Worm (Caenorhabditis elegans) whole organism, late embryonic: Measurements from ENCODE around the gene paqr-1.

Experiments used
- C08G9.2 ChIP-seq: sonication (generic microtip); optimal IDR thresholded peaks from 2 replicates; lab custom pipeline; 2016; ENCODE audit warnings: mild to moderate bottlenecking, missing genetic modification characterization, moderate library complexity, missing compliant biosample characterization
- C38D4.7 ChIP-seq: fragments of 200-800 bp; sonication (Bioruptor generic); optimal IDR thresholded peaks from 2 replicates; lab custom pipeline; 2018; ENCODE audit warnings: mild to moderate bottlenecking, missing genetic modification characterization, moderate library complexity, missing compliant biosample characterization
- F13H6.1 ChIP-seq: sonication (generic microtip); optimal IDR thresholded peaks from 2 replicates; lab custom pipeline; 2016; ENCODE audit warnings: missing genetic modification characterization, missing compliant biosample characterization
- K02D7.2 ChIP-seq: sonication (generic microtip); optimal IDR thresholded peaks from 2 replicates; lab custom pipeline; 2017; ENCODE audit warnings: mild to moderate bottlenecking, missing genetic modification characterization, missing compliant biosample characterization
- K09A11.1 ChIP-seq: sonication (generic microtip); optimal IDR thresholded peaks from 2 replicates; lab custom pipeline; 2017; ENCODE audit warnings: antibody characterized with exemption, mild to moderate bottlenecking, missing genetic modification characterization, missing compliant biosample characterization; ENCODE audit not compliant: insufficient read depth
- T23F11.4 ChIP-seq: fragments of 200-800 bp; sonication (Bioruptor generic); optimal IDR thresholded peaks from 2 replicates; lab custom pipeline; 2018; ENCODE audit warnings: mild to moderate bottlenecking, missing genetic modification characterization, missing compliant biosample characterization
- Y22D7AL.16 ChIP-seq: sonication (generic microtip); optimal IDR thresholded peaks from 2 replicates; lab custom pipeline; 2016; ENCODE audit warnings: missing genetic modification characterization, missing compliant biosample characterization
- ahr-1 ChIP-seq: sonication (generic microtip); optimal IDR thresholded peaks from 2 replicates; lab custom pipeline; 2016; ENCODE audit warnings: missing genetic modification characterization, missing compliant biosample characterization
- ceh-22 ChIP-seq: sonication (generic microtip); optimal IDR thresholded peaks from 2 replicates; lab custom pipeline; 2017; ENCODE audit warnings: missing biosample characterization, missing genetic modification characterization
- ceh-24 ChIP-seq: sonication (generic microtip); optimal IDR thresholded peaks from 2 replicates; lab custom pipeline; 2016; ENCODE audit warnings: mild to moderate bottlenecking, missing genetic modification characterization, missing compliant biosample characterization
- ceh-31 ChIP-seq: sonication (generic microtip); optimal IDR thresholded peaks from 2 replicates; lab custom pipeline; 2016; ENCODE audit warnings: missing genetic modification characterization, missing compliant biosample characterization
- ceh-34 ChIP-seq: sonication (generic microtip); optimal IDR thresholded peaks from 2 replicates; lab custom pipeline; 2016; ENCODE audit warnings: mild to moderate bottlenecking, missing genetic modification characterization, missing compliant biosample characterization
- ceh-45 ChIP-seq: fragments of 200-800 bp; sonication (Bioruptor generic); IDR thresholded peaks from 2 replicates; pipeline ENCODE4 v1.3.6; 2022; ENCODE audit warnings: missing genetic modification reagents, missing genetic modification characterization, missing compliant biosample characterization
- ceh-48 ChIP-seq: sonication (generic microtip); optimal IDR thresholded peaks from 2 replicates; lab custom pipeline; 2016; ENCODE audit warnings: missing genetic modification characterization, inconsistent platforms, missing compliant biosample characterization
- ceh-9 ChIP-seq: sonication (generic microtip); optimal IDR thresholded peaks from 2 replicates; lab custom pipeline; 2016; ENCODE audit warnings: mild to moderate bottlenecking, missing genetic modification characterization, inconsistent platforms, missing compliant biosample characterization
- che-1 ChIP-seq: sonication (generic microtip); optimal IDR thresholded peaks from 2 replicates; lab custom pipeline; 2016; ENCODE audit warnings: mild to moderate bottlenecking, missing genetic modification characterization, missing compliant biosample characterization
- dmd-4 ChIP-seq: sonication (generic microtip); optimal IDR thresholded peaks from 2 replicates; lab custom pipeline; 2016; ENCODE audit warnings: borderline replicate concordance, missing genetic modification characterization, missing compliant biosample characterization
- dve-1 ChIP-seq: sonication (generic microtip); optimal IDR thresholded peaks from 2 replicates; lab custom pipeline; 2017; ENCODE audit warnings: antibody characterized with exemption, mild to moderate bottlenecking, missing genetic modification characterization, missing compliant biosample characterization
- elt-2 ChIP-seq: sonication (generic microtip); optimal IDR thresholded peaks from 2 replicates; lab custom pipeline; 2016; ENCODE audit warnings: missing genetic modification reagents, missing genetic modification characterization, missing compliant biosample characterization
- elt-4 ChIP-seq: sonication (generic microtip); optimal IDR thresholded peaks from 2 replicates; lab custom pipeline; 2016; ENCODE audit warnings: missing genetic modification characterization, missing compliant biosample characterization
- fax-1 ChIP-seq: sonication (generic microtip); optimal IDR thresholded peaks from 2 replicates; lab custom pipeline; 2016; ENCODE audit warnings: missing genotype, missing genetic modification characterization, missing compliant biosample characterization
- fkh-6 ChIP-seq: sonication (generic microtip); optimal IDR thresholded peaks from 2 replicates; lab custom pipeline; 2016; ENCODE audit warnings: missing genetic modification characterization, missing compliant biosample characterization
- hlh-13 ChIP-seq: fragments of 200-800 bp; sonication (Bioruptor generic); optimal IDR thresholded peaks from 2 replicates; lab custom pipeline; 2018; ENCODE audit warnings: mild to moderate bottlenecking, missing genetic modification characterization, missing compliant biosample characterization
- hlh-15 ChIP-seq: sonication (generic microtip); optimal IDR thresholded peaks from 2 replicates; lab custom pipeline; 2016; ENCODE audit warnings: missing genetic modification characterization, missing compliant biosample characterization
- hlh-30 ChIP-seq: sonication (generic microtip); optimal IDR thresholded peaks from 2 replicates; lab custom pipeline; 2017; ENCODE audit warnings: antibody characterized with exemption, missing genetic modification characterization, missing compliant biosample characterization; ENCODE audit not compliant: insufficient read depth
- hlh-8 ChIP-seq: sonication (generic microtip); optimal IDR thresholded peaks from 2 replicates; lab custom pipeline; 2016; ENCODE audit warnings: missing genotype, missing genetic modification characterization, missing compliant biosample characterization
- lin-11 ChIP-seq: fragments of 200-800 bp; sonication (Bioruptor generic); optimal IDR thresholded peaks from 2 replicates; lab custom pipeline; 2018; ENCODE audit warnings: mild to moderate bottlenecking, missing genetic modification characterization, missing compliant biosample characterization
- madf-2 ChIP-seq: sonication (generic microtip); optimal IDR thresholded peaks from 2 replicates; lab custom pipeline; 2017; ENCODE audit warnings: missing genetic modification characterization, missing compliant biosample characterization
- nfya-1 ChIP-seq: sonication (generic microtip); optimal IDR thresholded peaks from 2 replicates; lab custom pipeline; 2017; ENCODE audit warnings: missing genetic modification characterization, mild to moderate bottlenecking, missing compliant biosample characterization, antibody characterized with exemption, moderate library complexity
- nhr-11 ChIP-seq: fragments of 150-350 bp; optimal IDR thresholded peaks from 2 replicates; lab custom pipeline; 2014; ENCODE audit warnings: missing biosample characterization, missing genetic modification characterization
- odd-2 ChIP-seq: sonication (generic microtip); optimal IDR thresholded peaks from 2 replicates; lab custom pipeline; 2017; ENCODE audit warnings: antibody characterized with exemption, mild to moderate bottlenecking, missing genetic modification characterization, missing compliant biosample characterization
- pax-1 ChIP-seq: fragments of 150-350 bp; optimal IDR thresholded peaks from 2 replicates; lab custom pipeline; 2014; ENCODE audit warnings: missing biosample characterization, missing genetic modification characterization
- pha-2 ChIP-seq: sonication (generic microtip); optimal IDR thresholded peaks from 2 replicates; lab custom pipeline; 2017; ENCODE audit warnings: mild to moderate bottlenecking, missing genetic modification characterization, missing compliant biosample characterization
- pha-4 ChIP-seq: fragments of 150-350 bp; optimal IDR thresholded peaks from 2 replicates; lab custom pipeline; 2018; ENCODE audit warnings: missing biosample characterization, missing genetic modification reagents, missing genetic modification characterization
- rnt-1 ChIP-seq: sonication (generic microtip); optimal IDR thresholded peaks from 2 replicates; lab custom pipeline; 2016; ENCODE audit warnings: missing genetic modification characterization, missing compliant biosample characterization
- sox-2 ChIP-seq: fragments of 200-800 bp; sonication (Bioruptor generic); IDR thresholded peaks from 2 replicates; pipeline ENCODE4 v1.3.6; 2022; ENCODE audit warnings: missing genetic modification reagents, missing genetic modification characterization, missing compliant biosample characterization
- syd-9 ChIP-seq: sonication (generic microtip); optimal IDR thresholded peaks from 2 replicates; lab custom pipeline; 2016; ENCODE audit warnings: mild to moderate bottlenecking, missing genetic modification characterization, moderate library complexity, missing compliant biosample characterization
- tbx-7 ChIP-seq: sonication (generic microtip); optimal IDR thresholded peaks from 2 replicates; lab custom pipeline; 2016; ENCODE audit warnings: missing genotype, missing genetic modification characterization, missing compliant biosample characterization
- ttx-3 ChIP-seq: sonication (generic microtip); optimal IDR thresholded peaks from 2 replicates; lab custom pipeline; 2016; ENCODE audit warnings: missing genetic modification reagents, missing genetic modification characterization, missing compliant biosample characterization
- unc-3 ChIP-seq, 2 experiments: fragments of 200-800 bp in 1 of 2; sonication (Bioruptor generic) in 1 of 2; sonication (generic microtip) in 1 of 2; conservative IDR thresholded peaks in 1 of 2; optimal IDR thresholded peaks in 1 of 2; 2 replicates each; pipeline versions ENCODE4 v1.3.6 to Lab custom; 2016 to 2022; ENCODE audit warnings: missing compliant biosample characterization in 2 of 2, missing genetic modification characterization in 2 of 2, missing genetic modification reagents in 1 of 2
- unc-55 ChIP-seq: sonication (generic microtip); optimal IDR thresholded peaks from 2 replicates; lab custom pipeline; 2017; ENCODE audit warnings: missing biosample characterization, missing genetic modification reagents, missing genetic modification characterization
- zip-5 ChIP-seq: sonication (generic microtip); optimal IDR thresholded peaks from 2 replicates; lab custom pipeline; 2016; ENCODE audit warnings: missing genetic modification characterization, missing compliant biosample characterization
- ztf-16 ChIP-seq: sonication (generic microtip); optimal IDR thresholded peaks from 2 replicates; lab custom pipeline; 2017; ENCODE audit warnings: missing genetic modification characterization, missing compliant biosample characterization

Gene paqr-1

DNA sequence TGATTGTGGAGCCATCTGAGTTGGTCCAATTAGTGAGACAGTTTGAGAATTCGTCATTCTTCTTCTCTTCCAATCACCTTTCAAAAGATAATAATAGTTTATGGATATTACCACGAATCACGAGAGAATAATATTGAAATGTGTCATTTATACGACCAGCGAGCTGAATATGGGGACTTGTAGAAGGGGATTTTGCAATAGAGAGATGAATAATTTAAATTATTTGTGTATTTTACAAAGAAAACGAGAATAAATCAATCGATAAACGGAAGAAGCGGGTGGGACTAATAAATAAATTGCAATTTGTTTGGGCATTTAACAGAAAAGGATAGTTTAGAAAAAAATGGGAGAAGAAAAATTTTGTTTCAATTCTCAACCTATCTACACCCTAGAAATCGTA lies 27.4 kb upstream of the paqr-1 start, which contains the start of gene odr-8:
Gene odr-8 (minus strand): TSS at position 101 of the 400 bp plus-strand sequence.
- TF ChIP-seq dve-1 (tag; lab: Kevin White, UChicago), result no peak
- no peak for TF ChIP-seq tbx-7
- TF ChIP-seq ceh-48 (tag; lab: Kevin White, UChicago), result no peak
- TF ChIP-seq rnt-1 (tag; lab: Kevin White, UChicago), result no peak

DNA sequence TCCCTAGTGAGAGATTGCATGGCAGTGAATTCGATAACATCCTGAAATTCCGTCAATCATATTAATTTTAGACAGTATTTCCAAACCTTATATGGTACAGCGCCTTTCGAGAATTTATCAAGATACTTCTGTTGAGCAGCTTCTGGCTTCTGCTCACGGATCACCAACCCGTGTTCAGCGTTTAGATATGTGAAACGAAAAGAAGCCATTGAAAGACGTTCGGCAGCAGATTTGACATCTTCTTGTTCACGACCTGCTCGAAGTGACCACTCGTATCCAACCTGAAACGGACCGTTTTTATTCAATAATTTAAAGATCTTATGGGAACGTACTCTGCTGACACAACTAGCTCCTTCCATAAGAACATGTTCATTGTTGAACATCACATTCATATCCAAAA lies 26.4 kb upstream of the paqr-1 start:
- no peak for TF ChIP-seq K09A11.1 (tag; lab: Kevin White, UChicago)
- TF ChIP-seq syd-9 (tag; lab: Kevin White, UChicago), result no peak
- no peak for TF ChIP-seq F13H6.1 (tag; lab: Kevin White, UChicago)
- TF ChIP-seq ceh-24 (tag; lab: Kevin White, UChicago), result no peak
- TF ChIP-seq ztf-16 (tag; lab: Kevin White, UChicago), result no peak
- TF ChIP-seq dmd-4 (tag; lab: Kevin White, UChicago), result no peak
- TF ChIP-seq lin-11, result no peak
- no peak for TF ChIP-seq hlh-15 (tag; lab: Kevin White, UChicago)
- no peak for TF ChIP-seq fax-1 (tag; lab: Kevin White, UChicago)

DNA sequence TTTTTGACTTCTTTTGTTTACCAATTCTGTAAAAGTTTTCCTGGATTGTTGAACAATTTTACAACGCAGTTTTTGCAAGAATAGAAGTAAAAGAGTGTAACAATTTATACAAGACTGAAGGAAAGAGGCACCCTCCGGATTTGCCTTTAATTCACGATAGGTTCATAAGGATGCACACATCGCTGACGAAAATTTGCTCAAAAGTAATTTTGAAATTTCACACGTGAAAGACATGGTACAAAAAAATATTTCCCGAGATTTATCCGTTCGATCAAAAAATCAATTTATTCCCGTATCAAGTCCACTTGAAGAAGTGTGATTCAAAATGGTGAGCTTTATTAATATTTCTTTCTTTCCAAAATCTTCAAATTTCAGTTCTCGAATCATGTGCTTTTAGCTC lies 22.7 kb upstream of the paqr-1 start, which contains the start of gene C43G2.3:
Gene C43G2.3 (plus strand): TSS at position 301 of the 400 bp plus-strand sequence.
- TF ChIP-seq pha-4 (tag; lab: Kevin White, UChicago) (no peak), hlh-8 (tag; lab: Kevin White, UChicago) (no peak), C38D4.7 (no peak), pax-1 (tag; lab: Kevin White, UChicago) (no peak), ceh-22 (tag; lab: Kevin White, UChicago) (no peak), C08G9.2 (tag; lab: Kevin White, UChicago) (no peak), ceh-24 (tag; lab: Kevin White, UChicago) (no peak), elt-2 (tag; lab: Kevin White, UChicago) (no peak), ztf-16 (tag; lab: Kevin White, UChicago) (no peak), che-1 (tag; lab: Kevin White, UChicago) (no peak), hlh-30 (tag; lab: Kevin White, UChicago) (no peak), hlh-15 (tag; lab: Kevin White, UChicago) (no peak), pha-2 (tag; lab: Kevin White, UChicago) (no peak), zip-5 (tag; lab: Kevin White, UChicago) (no peak)

DNA sequence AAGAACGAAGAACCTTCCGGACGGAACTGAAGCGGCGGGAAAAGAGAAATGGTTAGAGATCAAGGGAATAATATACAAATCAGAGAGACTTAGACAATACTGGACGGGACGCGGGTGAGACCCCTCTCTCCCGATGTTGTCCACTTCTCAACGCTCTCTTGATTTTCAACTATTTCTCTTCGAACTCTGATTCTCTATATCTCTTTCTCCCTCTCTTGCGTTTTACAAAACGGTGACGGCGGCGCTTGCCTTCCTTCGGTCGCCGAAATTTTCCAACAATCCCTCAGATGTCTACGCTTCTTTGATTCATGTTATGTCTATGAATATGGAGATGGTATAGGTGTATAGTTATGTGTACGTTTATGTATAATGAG lies 21.5 kb upstream of the paqr-1 start:
- TF ChIP-seq sox-2 (GFP tag; lab: Robert Waterston, UW), result no peak
- no peak for TF ChIP-seq elt-2 (tag; lab: Kevin White, UChicago)
- TF ChIP-seq K02D7.2 (tag; lab: Kevin White, UChicago), result no peak
- no peak for TF ChIP-seq hlh-15 (tag; lab: Kevin White, UChicago)
- TF ChIP-seq hlh-8 (tag; lab: Kevin White, UChicago), result no peak
- TF ChIP-seq C38D4.7, result no peak
- peak; percentile 70 for TF ChIP-seq ceh-31 (tag; lab: Kevin White, UChicago)
- no peak for TF ChIP-seq hlh-30 (tag; lab: Kevin White, UChicago)
- TF ChIP-seq unc-3 (GFP tag; conservative IDR thresholded peaks at IDR 0.05; lab: Robert Waterston, UW), result no peak
- TF ChIP-seq unc-3 (tag; optimal IDR thresholded peaks at IDR 0.05; lab: Kevin White, UChicago), result no peak
- no peak for TF ChIP-seq ttx-3 (tag; lab: Kevin White, UChicago)
- no peak for TF ChIP-seq tbx-7
- TF ChIP-seq nfya-1 (tag; lab: Kevin White, UChicago), result peak; percentile 57
- no peak for TF ChIP-seq ceh-45 (GFP tag; lab: Robert Waterston, UW)
- TF ChIP-seq hlh-13 (GFP tag; lab: Kevin White, UChicago), result no peak
- no peak for TF ChIP-seq che-1 (tag; lab: Kevin White, UChicago)
- TF ChIP-seq unc-55, result peak; percentile 15
- TF ChIP-seq fax-1 (tag; lab: Kevin White, UChicago), result no peak
- TF ChIP-seq fkh-6 (tag; lab: Kevin White, UChicago), result no peak
- TF ChIP-seq ceh-48 (tag; lab: Kevin White, UChicago), result no peak
- TF ChIP-seq nhr-11 (tag; lab: Kevin White, UChicago), result no peak
- TF ChIP-seq ceh-34 (tag; lab: Kevin White, UChicago), result peak; percentile 55
- peak; percentile 25 for TF ChIP-seq F13H6.1 (tag; lab: Kevin White, UChicago)
- TF ChIP-seq zip-5 (tag; lab: Kevin White, UChicago), result no peak
- TF ChIP-seq ahr-1 (tag; lab: Kevin White, UChicago), result no peak
- no peak for TF ChIP-seq dve-1 (tag; lab: Kevin White, UChicago)
- TF ChIP-seq ceh-9, result no peak
- TF ChIP-seq odd-2, result no peak
- TF ChIP-seq elt-4 (tag; lab: Kevin White, UChicago), result no peak
- no peak for TF ChIP-seq Y22D7AL.16 (tag; lab: Kevin White, UChicago)
- no peak for TF ChIP-seq T23F11.4
- peak; percentile 29 for TF ChIP-seq ceh-22 (tag; lab: Kevin White, UChicago)
- TF ChIP-seq K09A11.1 (tag; lab: Kevin White, UChicago), result no peak
- TF ChIP-seq madf-2, result no peak
